Worm (Caenorhabditis elegans) whole organism, L1 larva: Measurements from ENCODE around the gene hsp-1.

Experiments used
- aha-1 ChIP-seq: fragments of 150-350 bp; optimal IDR thresholded peaks from 2 replicates; lab custom pipeline; 2014; ENCODE audit warnings: missing biosample characterization, missing genetic modification characterization
- alr-1 ChIP-seq: fragments of 200-800 bp; sonication (Bioruptor generic); optimal IDR thresholded peaks from 2 replicates; lab custom pipeline; 2018; ENCODE audit warnings: borderline replicate concordance, mild to moderate bottlenecking, missing genetic modification characterization, missing compliant biosample characterization
- ceh-63 ChIP-seq: fragments of 200-800 bp; sonication (Bioruptor generic); optimal IDR thresholded peaks from 2 replicates; lab custom pipeline; 2018; ENCODE audit warnings: mild to moderate bottlenecking, missing genetic modification characterization, missing compliant biosample characterization
- dpl-1 ChIP-seq, 3 experiments: fragments of 150-350 bp in 2 of 3; sonication (generic microtip) in 1 of 3; optimal IDR thresholded peaks; 2 replicates each; lab custom pipeline; 2014 to 2017; ENCODE audit warnings: missing biosample characterization in 3 of 3, missing genetic modification characterization in 3 of 3, missing genetic modification reagents in 3 of 3
- dsc-1 ChIP-seq: sonication (generic microtip); optimal IDR thresholded peaks from 2 replicates; lab custom pipeline; 2016; ENCODE audit warnings: mild to moderate bottlenecking, missing genetic modification characterization, missing compliant biosample characterization
- efl-1 ChIP-seq, 4 experiments: fragments of 150-350 bp; optimal IDR thresholded peaks in 3 of 4; peaks in 1 of 4; 1 replicate in 1 of 4; 2 replicates in 3 of 4; lab custom pipeline; 2014; ENCODE audit warnings: missing biosample characterization in 2 of 4, missing genetic modification characterization in 2 of 4, missing genetic modification reagents in 2 of 4
- elt-2 ChIP-seq: sonication (generic microtip); optimal IDR thresholded peaks from 2 replicates; lab custom pipeline; 2016; ENCODE audit warnings: missing genetic modification characterization, mild to moderate bottlenecking, inconsistent platforms, missing compliant biosample characterization, missing genetic modification reagents
- fkh-4 ChIP-seq: sonication (generic microtip); optimal IDR thresholded peaks from 2 replicates; lab custom pipeline; 2016; ENCODE audit warnings: missing compliant biosample characterization, missing genetic modification characterization, borderline replicate concordance
- fkh-8 ChIP-seq: sonication (generic microtip); optimal IDR thresholded peaks from 2 replicates; lab custom pipeline; 2016; ENCODE audit warnings: mild to moderate bottlenecking, missing genetic modification characterization, missing compliant biosample characterization
- lin-14 ChIP-seq: fragments of 200-800 bp; sonication (Bioruptor generic); optimal IDR thresholded peaks from 2 replicates; lab custom pipeline; 2018; ENCODE audit warnings: mild to moderate bottlenecking, missing genetic modification characterization, moderate library complexity, missing compliant biosample characterization
- lin-35 ChIP-seq, 2 experiments: fragments of 150-350 bp; optimal IDR thresholded peaks; 2 replicates each; lab custom pipeline; 2014; ENCODE audit warnings: missing biosample characterization in 2 of 2, missing genetic modification characterization in 2 of 2, missing genetic modification reagents in 2 of 2
- lir-3 ChIP-seq: sonication (generic microtip); optimal IDR thresholded peaks from 2 replicates; lab custom pipeline; 2016; ENCODE audit warnings: mild to moderate bottlenecking, missing genetic modification characterization, moderate library complexity, missing compliant biosample characterization; ENCODE audit not compliant: poor library complexity
- lsy-2 ChIP-seq, 2 experiments: fragments of 150-350 bp; optimal IDR thresholded peaks; 2 replicates each; lab custom pipeline; 2014; ENCODE audit warnings: missing biosample characterization in 2 of 2, missing genetic modification characterization in 2 of 2
- nhr-237 ChIP-seq: fragments of 150-350 bp; optimal IDR thresholded peaks from 2 replicates; lab custom pipeline; 2014; ENCODE audit warnings: missing biosample characterization, missing genetic modification characterization
- nhr-28 ChIP-seq: fragments of 150-350 bp; optimal IDR thresholded peaks from 2 replicates; lab custom pipeline; 2014; ENCODE audit warnings: missing biosample characterization, missing genetic modification characterization
- nhr-47 ChIP-seq: sonication (generic microtip); optimal IDR thresholded peaks from 2 replicates; lab custom pipeline; 2016; ENCODE audit warnings: mild to moderate bottlenecking, missing genetic modification characterization, moderate library complexity, missing compliant biosample characterization
- nhr-71 ChIP-seq: sonication (generic microtip); optimal IDR thresholded peaks from 2 replicates; lab custom pipeline; 2016; ENCODE audit warnings: mild to moderate bottlenecking, missing genetic modification characterization, moderate library complexity, missing compliant biosample characterization
- nhr-84 ChIP-seq: sonication (generic microtip); optimal IDR thresholded peaks from 2 replicates; lab custom pipeline; 2017; ENCODE audit warnings: missing biosample characterization, missing genetic modification characterization
- nhr-85 ChIP-seq: sonication (generic microtip); peaks from one replicate; lab custom pipeline; 2016; ENCODE audit warnings: missing genetic modification characterization, inconsistent platforms, missing compliant biosample characterization
- nhr-90 ChIP-seq: sonication (generic microtip); optimal IDR thresholded peaks from 2 replicates; lab custom pipeline; 2016; ENCODE audit warnings: mild to moderate bottlenecking, missing genetic modification characterization, missing compliant biosample characterization; ENCODE audit not compliant: poor library complexity
- pax-3 ChIP-seq: fragments of 200-800 bp; sonication (Bioruptor generic); optimal IDR thresholded peaks from 2 replicates; lab custom pipeline; 2018; ENCODE audit warnings: mild to moderate bottlenecking, missing genetic modification characterization, moderate library complexity, missing compliant biosample characterization
- pqm-1 ChIP-seq: sonication (generic microtip); optimal IDR thresholded peaks from 3 replicates; lab custom pipeline; 2017; ENCODE audit warnings: missing biosample characterization, missing genetic modification characterization
- skn-1 ChIP-seq: fragments of 150-350 bp; optimal IDR thresholded peaks from 2 replicates; lab custom pipeline; 2014; ENCODE audit warnings: missing biosample characterization, missing genetic modification characterization
- snpc-4 ChIP-seq: fragments of 150-350 bp; optimal IDR thresholded peaks from 2 replicates; lab custom pipeline; 2014; ENCODE audit warnings: missing biosample characterization, missing genetic modification characterization
- swsn-7 ChIP-seq: sonication (generic microtip); optimal IDR thresholded peaks from 2 replicates; lab custom pipeline; 2016; ENCODE audit warnings: missing genetic modification characterization, missing compliant biosample characterization
- tbx-2 ChIP-seq: sonication (generic microtip); optimal IDR thresholded peaks from 2 replicates; lab custom pipeline; 2016; ENCODE audit warnings: missing genetic modification characterization, missing compliant biosample characterization
- unc-130 ChIP-seq: fragments of 150-350 bp; optimal IDR thresholded peaks from 2 replicates; lab custom pipeline; 2017; ENCODE audit warnings: missing biosample characterization, missing genetic modification characterization, inconsistent platforms
- unc-62 ChIP-seq: fragments of 150-350 bp; optimal IDR thresholded peaks from 2 replicates; lab custom pipeline; 2014; ENCODE audit warnings: missing biosample characterization, missing genetic modification reagents, missing genetic modification characterization

The hsp-1 gene

ce11 chrIV:17291629-17292199 lies 13.0 kb downstream of the hsp-1 start, which contains the start of the genes T28F3.11 and slc-17.4:
Gene T28F3.11 (minus strand): TSS chrIV:17291679.
Gene slc-17.4 (minus strand): TSS chrIV:17291733.
- TF ChIP-seq efl-1 (optimal IDR thresholded peaks at IDR 0.05; lab: Kevin White, UChicago) = no peak
- TF ChIP-seq efl-1 (GFP tag; optimal IDR thresholded peaks at IDR 0.05 in 1 of 2; lab: Kevin White, UChicago) = no peak
- TF ChIP-seq lin-14 (GFP tag; lab: Kevin White, UChicago) = peak; percentile 43

- TF ChIP-seq fkh-4 (tag; lab: Kevin White, UChicago) (no peak), nhr-90 (tag; lab: Kevin White, UChicago) (no peak), alr-1 (tag; lab: Kevin White, UChicago) (no peak), tbx-2 (tag; lab: Kevin White, UChicago) (no peak), lir-3 (tag; lab: Kevin White, UChicago) (no peak), swsn-7 (tag; lab: Kevin White, UChicago) (no peak), lsy-2 (tag; optimal IDR thresholded peaks at IDR 0.05; lab: Kevin White, UChicago) (no peak), nhr-85 (no peak), aha-1 (no peak), nhr-71 (no peak), ceh-63 (GFP tag; lab: Kevin White, UChicago) (no peak), lin-35 (GFP tag; optimal IDR thresholded peaks at IDR 0.05; lab: Kevin White, UChicago) (peak in 1 of 2 experiments; percentile 21), elt-2 (peak; percentile 9), skn-1 (tag; lab: Kevin White, UChicago) (no peak), unc-62 (no peak), unc-130 (tag; lab: Kevin White, UChicago) (no peak), nhr-28 (tag; lab: Kevin White, UChicago) (no peak)
Observed at ce11 chrIV:17292350-17292749, 13.6 kb downstream of the hsp-1 start.

- TF ChIP-seq elt-2 (peak; percentile 41), nhr-84 (tag; lab: Kevin White, UChicago) (no peak), nhr-237 (no peak), snpc-4 (no peak)
Observed at ce11 chrIV:17293068-17293467, 14.3 kb downstream of the hsp-1 start.

ce11 chrIV:17293679-17294078 lies 14.9 kb downstream of the hsp-1 start:
- peak; percentile 27 for TF ChIP-seq fkh-8 (tag; lab: Kevin White, UChicago)
- TF ChIP-seq aha-1 = no peak
- no peak for TF ChIP-seq efl-1 (optimal IDR thresholded peaks at IDR 0.05; lab: Kevin White, UChicago)
- TF ChIP-seq efl-1 (GFP tag; optimal IDR thresholded peaks at IDR 0.05 in 1 of 2; lab: Kevin White, UChicago) = peak in 1 of 2 experiments; percentile 77
- peak in 1 of 3 experiments; percentile 27 for TF ChIP-seq dpl-1 (GFP tag; optimal IDR thresholded peaks at IDR 0.05; lab: Kevin White, UChicago)
- peak; percentile 11 for TF ChIP-seq nhr-47 (tag; lab: Kevin White, UChicago)
- peak; percentile 62 for TF ChIP-seq dsc-1 (tag; lab: Kevin White, UChicago)
- no peak for TF ChIP-seq pax-3 (tag; lab: Kevin White, UChicago)
- peak in 1 of 2 experiments; percentile 36 for TF ChIP-seq lin-35 (GFP tag; optimal IDR thresholded peaks at IDR 0.05; lab: Kevin White, UChicago)

- TF ChIP-seq efl-1 (optimal IDR thresholded peaks at IDR 0.05; lab: Kevin White, UChicago) (no peak), efl-1 (GFP tag; optimal IDR thresholded peaks at IDR 0.05 in 1 of 2; lab: Kevin White, UChicago) (peak in 1 of 2 experiments; percentile 84), unc-62 (no peak)
Observed at ce11 chrIV:17294489-17294888, 15.7 kb downstream of the hsp-1 start, which contains the start of gene T28F3.5. Gene T28F3.5 (plus strand): TSS chrIV:17294789.

- TF ChIP-seq fkh-8 (tag; lab: Kevin White, UChicago) (peak; percentile 29), pqm-1 (tag; lab: Kevin White, UChicago) (no peak)
Observed at ce11 chrIV:17301933-17302332, 23.2 kb downstream of the hsp-1 start, which contains the start of gene ifta-2. Gene ifta-2 (minus strand): TSS chrIV:17302033.
